Worm (Caenorhabditis elegans) whole organism, L4 larva: ENCODE results near the gene hgrs-1.

Experiments
- ceh-20 ChIP-seq: fragments of 200-800 bp; sonication (Bioruptor generic); IDR thresholded peaks from 2 replicates; pipeline ENCODE4 v1.3.6; 2022; ENCODE audit warnings: missing genetic modification reagents, missing genetic modification characterization, missing compliant biosample characterization
- lim-7 ChIP-seq: fragments of 200-800 bp; sonication (Bioruptor generic); IDR thresholded peaks from 2 replicates; pipeline ENCODE4 v1.3.6; 2022; ENCODE audit warnings: missing genetic modification characterization, missing compliant biosample characterization
- ztf-11 ChIP-seq: fragments of 150-350 bp; optimal IDR thresholded peaks from 2 replicates; lab custom pipeline; 2014; ENCODE audit warnings: missing biosample characterization, missing genetic modification characterization

DNA sequence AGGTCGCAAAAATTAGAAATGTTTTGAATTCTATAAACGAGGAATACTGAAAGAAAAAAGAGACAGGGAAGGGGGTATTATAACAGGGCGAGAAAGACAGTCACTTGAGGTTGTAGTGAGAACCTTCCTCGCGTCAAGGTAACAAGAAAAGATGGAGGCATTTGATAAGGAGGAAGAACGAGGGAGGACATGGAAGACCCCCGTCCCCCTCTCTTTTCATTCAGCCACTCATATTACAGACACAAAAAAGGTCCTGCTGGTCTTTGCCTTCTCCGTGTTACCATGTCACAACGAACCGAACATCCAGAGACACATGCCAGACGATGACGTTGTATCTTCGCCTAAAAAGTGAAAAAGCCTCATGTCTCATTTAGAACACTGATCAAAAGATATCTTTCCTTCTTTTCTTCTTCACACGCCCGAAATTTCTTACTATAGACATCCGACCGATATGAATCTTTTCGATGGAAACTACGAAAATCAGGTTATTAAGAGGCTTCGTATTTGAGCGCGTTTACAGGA is 35.5 kb upstream of the hgrs-1 start:
- TF ChIP-seq ceh-20 (GFP tag; lab: Robert Waterston, UW), result no peak
- no peak for TF ChIP-seq ztf-11 (tag; lab: Kevin White, UChicago)
- TF ChIP-seq lim-7 (GFP tag; lab: Robert Waterston, UW), result 0 out of 2 replicates have a peak, but pooled peaks have one; percentile 8
